Worm (Caenorhabditis elegans) whole organism, late embryonic: Measurements from ENCODE around the gene D2062.4.

Source experiments
- C08G9.2 ChIP-seq: sonication (generic microtip); optimal IDR thresholded peaks from 2 replicates; lab custom pipeline; 2016; ENCODE audit warnings: mild to moderate bottlenecking, missing genetic modification characterization, moderate library complexity, missing compliant biosample characterization
- Y22D7AL.16 ChIP-seq: sonication (generic microtip); optimal IDR thresholded peaks from 2 replicates; lab custom pipeline; 2016; ENCODE audit warnings: missing genetic modification characterization, missing compliant biosample characterization
- ceh-14 ChIP-seq: sonication (generic microtip); optimal IDR thresholded peaks from 2 replicates; lab custom pipeline; 2016; ENCODE audit warnings: missing genotype, missing genetic modification characterization, missing compliant biosample characterization
- dve-1 ChIP-seq: sonication (generic microtip); optimal IDR thresholded peaks from 2 replicates; lab custom pipeline; 2017; ENCODE audit warnings: antibody characterized with exemption, mild to moderate bottlenecking, missing genetic modification characterization, missing compliant biosample characterization
- fkh-10 ChIP-seq: fragments of 150-350 bp; optimal IDR thresholded peaks from 2 replicates; lab custom pipeline; 2014; ENCODE audit warnings: missing biosample characterization, missing genetic modification reagents, missing genetic modification characterization
- mec-3 ChIP-seq: sonication (generic microtip); optimal IDR thresholded peaks from 2 replicates; lab custom pipeline; 2016; ENCODE audit warnings: borderline replicate concordance, missing genetic modification characterization, missing compliant biosample characterization
- pha-4 ChIP-seq: fragments of 150-350 bp; optimal IDR thresholded peaks from 2 replicates; lab custom pipeline; 2018; ENCODE audit warnings: missing biosample characterization, missing genetic modification reagents, missing genetic modification characterization
- unc-42 ChIP-seq: sonication (generic microtip); optimal IDR thresholded peaks from 2 replicates; lab custom pipeline; 2016; ENCODE audit warnings: missing genotype, missing genetic modification characterization, missing compliant biosample characterization
- unc-86 ChIP-seq: sonication (generic microtip); optimal IDR thresholded peaks from 2 replicates; lab custom pipeline; 2016; ENCODE audit warnings: missing genetic modification characterization, missing compliant biosample characterization

- TF ChIP-seq mec-3 (tag; lab: Kevin White, UChicago) (no peak), dve-1 (tag; lab: Kevin White, UChicago) (no peak), Y22D7AL.16 (no peak), pha-4 (tag; lab: Kevin White, UChicago) (no peak), fkh-10 (no peak), unc-42 (tag; lab: Kevin White, UChicago) (no peak), unc-86 (tag; lab: Kevin White, UChicago) (no peak), ceh-14 (no peak), C08G9.2 (tag; lab: Kevin White, UChicago) (no peak)
These were observed 36.2 kb downstream of the D2062.4 start, which contains the start of gene gcy-21 for ce11 chrII:2659364-2659763.
